Worm (Caenorhabditis elegans): ENCODE results near the gene B0303.4.

Gene B0303.4

DNA sequence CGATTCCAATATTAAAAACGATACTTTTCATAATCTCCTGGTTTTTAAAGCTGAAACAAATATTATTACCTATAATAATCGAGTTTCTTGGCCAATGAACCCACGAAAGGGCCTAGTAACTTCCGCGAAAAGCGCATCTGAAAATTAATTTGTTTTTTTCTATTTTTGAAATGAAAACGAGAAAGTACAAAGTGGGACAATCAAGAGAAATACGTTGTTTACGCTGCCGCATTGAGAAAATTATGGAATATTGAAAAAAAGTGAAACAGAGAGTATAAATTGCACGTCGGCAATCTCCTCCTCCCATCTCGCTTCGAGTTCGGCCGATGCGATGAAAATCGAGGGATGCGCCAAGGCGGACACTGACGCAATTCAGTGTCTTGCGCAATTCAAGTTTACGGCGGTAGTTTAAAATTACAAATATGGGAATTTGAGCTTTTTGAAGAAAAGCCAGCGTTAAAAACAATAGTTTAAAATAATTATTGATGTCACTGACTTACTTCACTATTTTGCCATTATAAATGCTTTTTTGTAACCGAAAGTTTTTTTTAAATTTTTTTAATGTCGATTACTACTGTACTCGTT, 51.7 kb downstream of the B0303.4 start, which contains the start of gene pdhk-2:
Gene pdhk-2 (minus strand): TSS at position 137 of the 585 bp plus-strand sequence.
- TF ChIP-seq lin-35 (GFP tag; optimal IDR thresholded peaks at IDR 0.05) (peak; percentile 85 to 98 (median 89)), unc-62 (GFP tag; optimal IDR thresholded peaks at IDR 0.05) (no peak), dpl-1 (GFP tag; optimal IDR thresholded peaks at IDR 0.05) (peak; percentile 96), die-1 (tag; optimal IDR thresholded peaks at IDR 0.05) (peak; percentile 27), pha-4 (tag; optimal IDR thresholded peaks at IDR 0.05) (peak; percentile 46), ztf-26 (tag; optimal IDR thresholded peaks at IDR 0.05) (peak; percentile 81), F22D6.2 (tag; optimal IDR thresholded peaks at IDR 0.05) (peak; percentile 56), lir-1 (GFP tag; conservative IDR thresholded peaks at IDR 0.05) (peak; percentile 74), D2030.7 (GFP tag; IDR thresholded peaks at IDR 0.05) (peak; percentile 74), attf-5 (GFP tag; optimal IDR thresholded peaks at IDR 0.05) (peak; percentile 89), F49E8.2 (tag; optimal IDR thresholded peaks at IDR 0.05; ENCODE audit: insufficient read depth) (peak; percentile 70), B0336.3 (GFP tag; IDR thresholded peaks at IDR 0.05) (peak; percentile 88), lin-26 (GFP tag; IDR thresholded peaks at IDR 0.05) (no peak), bed-2 (GFP tag; IDR thresholded peaks at IDR 0.05) (no peak), F23B12.7 (tag; optimal IDR thresholded peaks at IDR 0.05; ENCODE audit: insufficient read depth) (peak; percentile 82), efl-1 (GFP tag; optimal IDR thresholded peaks at IDR 0.05) (peak; percentile 92), Y95B8A.8 (GFP tag; IDR thresholded peaks at IDR 0.05) (0 out of 2 replicates have a peak, but pooled peaks have one; percentile 67), egl-18 (GFP tag; IDR thresholded peaks at IDR 0.05) (no peak), chd-7 (tag; optimal IDR thresholded peaks at IDR 0.05) (peak; percentile 69), ceh-27 (GFP tag; optimal IDR thresholded peaks at IDR 0.05) (peak; percentile 91), nhr-90 (tag; optimal IDR thresholded peaks at IDR 0.05) (peak; percentile 25), athp-1 (tag; optimal IDR thresholded peaks at IDR 0.05) (peak; percentile 71), F52B5.7 (tag; optimal IDR thresholded peaks at IDR 0.05) (no peak), nhr-80 (tag; optimal IDR thresholded peaks at IDR 0.05) (peak; percentile 79), tbx-9 (tag; optimal IDR thresholded peaks at IDR 0.05; ENCODE audit: borderline replicate concordance) (no peak), xnd-1 (tag; optimal IDR thresholded peaks at IDR 0.05) (peak; percentile 76), somi-1 (GFP tag; optimal IDR thresholded peaks at IDR 0.05) (peak; percentile 82), hrde-1 (tag; optimal IDR thresholded peaks at IDR 0.05; ENCODE audit: borderline replicate concordance) (no peak), attf-3 (GFP tag; conservative IDR thresholded peaks at IDR 0.05) (peak; percentile 81), T26A5.8 (tag; optimal IDR thresholded peaks at IDR 0.05) (no peak), nhr-179 (tag; optimal IDR thresholded peaks at IDR 0.05) (no peak), T07F8.4 (tag; optimal IDR thresholded peaks at IDR 0.05) (no peak), him-1 (tag; optimal IDR thresholded peaks at IDR 0.05) (peak; percentile 92), B0261.1 (tag; optimal IDR thresholded peaks at IDR 0.05) (peak; percentile 18), ztf-18 (tag; optimal IDR thresholded peaks at IDR 0.05) (peak; percentile 99), hlh-12 (tag; optimal IDR thresholded peaks at IDR 0.05) (no peak), mcd-1 (GFP tag; IDR thresholded peaks at IDR 0.05) (peak; percentile 93), ztf-3 (GFP tag; optimal IDR thresholded peaks at IDR 0.05) (no peak), let-607 (tag; optimal IDR thresholded peaks at IDR 0.05) (peak; percentile 39 to 71), ztf-25 (GFP tag; IDR thresholded peaks at IDR 0.05) (no peak), ceh-100 (GFP tag; IDR thresholded peaks at IDR 0.05) (peak; percentile 64), ceh-79 (tag; optimal IDR thresholded peaks at IDR 0.05) (no peak), cebp-1 (GFP tag; IDR thresholded peaks at IDR 0.05) (peak; percentile 72; the same call in 1 of the 2 replicates), cebp-1 (tag; optimal IDR thresholded peaks at IDR 0.05) (peak; percentile 91), hsf-1 (GFP tag; IDR thresholded peaks at IDR 0.05) (peak; percentile 70), F37B4.10 (GFP tag; IDR thresholded peaks at IDR 0.05) (no peak), ets-4 (GFP tag; optimal IDR thresholded peaks at IDR 0.05) (peak; percentile 3), tbp1 (GFP tag; optimal IDR thresholded peaks at IDR 0.05) (peak; percentile 74)
